Worm (Caenorhabditis elegans) whole organism, L2 larva: ENCODE results near the gene T28C12.1.

ENCODE experiments used
- ceh-82 ChIP-seq: fragments of 150-350 bp; optimal IDR thresholded peaks from 2 replicates; lab custom pipeline; 2014; ENCODE audit warnings: missing biosample characterization, missing genetic modification characterization
- sma-3 ChIP-seq: sonication (generic microtip); optimal IDR thresholded peaks from 2 replicates; lab custom pipeline; 2016; ENCODE audit warnings: missing genetic modification reagents, missing genetic modification characterization, missing compliant biosample characterization

DNA sequence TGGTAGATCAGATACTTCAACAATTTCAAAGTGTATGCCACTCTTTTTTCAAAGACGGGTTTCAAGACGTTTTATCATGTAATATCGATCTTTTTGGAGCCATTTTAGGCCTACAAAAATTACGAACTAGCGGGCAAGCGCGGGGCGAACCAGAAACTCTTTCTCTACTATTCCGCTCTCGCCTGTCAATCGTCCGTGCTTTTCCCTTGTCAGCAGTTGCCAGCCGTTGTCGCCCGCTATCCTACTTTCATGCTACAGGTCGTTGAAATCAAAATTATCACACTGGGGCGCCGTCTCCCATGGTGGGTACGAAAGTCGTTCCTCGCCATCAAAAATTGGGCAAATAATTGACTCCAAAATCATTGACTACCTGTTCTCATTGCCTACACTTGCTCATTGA, 30.7 kb upstream of the T28C12.1 start:
- TF ChIP-seq sma-3 (no peak), ceh-82 (no peak)
